Fruit fly (Drosophila melanogaster) ovary, adult (tissue): Measurements from ENCODE around the gene CG42526.

Source experiments
- CG17801 ChIP-seq: fragments of 200-800 bp; optimal IDR thresholded peaks from 2 replicates; lab custom pipeline; 2019; ENCODE audit warnings: missing biosample characterization, mild to moderate bottlenecking, missing genetic modification characterization, moderate library complexity; ENCODE audit not compliant: partially characterized antibody

Gene CG42526

DNA sequence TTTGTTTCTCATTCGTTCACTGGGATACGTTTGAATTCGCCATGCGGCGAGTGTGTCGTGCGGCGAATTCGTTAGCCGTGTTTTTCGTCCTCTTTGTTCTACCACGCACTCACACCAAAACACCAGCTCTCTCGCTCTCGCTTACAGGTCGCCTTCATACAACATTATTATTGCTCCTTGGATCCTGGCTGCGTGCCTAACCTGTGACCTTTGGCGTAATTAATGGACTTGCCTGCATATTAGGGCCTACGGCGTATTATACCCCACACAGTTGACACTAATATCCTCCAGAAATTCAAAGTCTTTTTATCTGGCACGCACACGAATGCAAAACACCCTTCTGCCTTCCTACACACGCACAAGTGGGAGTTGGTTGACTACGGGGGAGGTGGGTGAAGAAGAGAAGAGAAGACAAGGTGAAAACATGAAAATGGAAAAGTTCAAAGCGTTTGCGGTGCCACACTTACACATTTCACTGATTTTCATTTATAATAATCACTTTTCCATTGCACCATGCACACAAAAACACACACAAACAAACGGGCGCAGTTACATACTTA, 25.1 kb downstream of the CG42526 start:
- no peak for TF ChIP-seq CG17801

DNA sequence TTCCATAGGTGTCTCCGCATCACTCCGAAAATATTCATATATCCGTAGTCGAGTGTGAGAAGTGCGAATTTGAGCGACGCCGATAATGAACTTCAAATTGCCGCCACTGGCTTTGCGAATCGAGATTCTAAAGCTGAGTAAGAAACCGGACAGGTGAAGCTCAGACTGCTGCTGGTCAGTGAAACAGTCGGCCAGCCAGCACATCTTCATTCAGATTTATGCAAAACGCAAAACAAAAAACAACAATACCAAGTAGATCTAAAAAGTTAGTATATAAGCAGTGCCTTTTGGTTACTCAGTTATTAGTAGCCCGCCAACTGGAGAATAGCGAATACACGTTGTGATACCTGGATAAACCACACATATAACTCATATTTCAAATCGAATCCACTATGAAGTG, 30.7 kb downstream of the CG42526 start, which contains the start of gene Cpr67B:
Cpr67B (plus strand) TSS at position 301 of the 400 bp plus-strand sequence.
- TF ChIP-seq CG17801, result no peak

DNA sequence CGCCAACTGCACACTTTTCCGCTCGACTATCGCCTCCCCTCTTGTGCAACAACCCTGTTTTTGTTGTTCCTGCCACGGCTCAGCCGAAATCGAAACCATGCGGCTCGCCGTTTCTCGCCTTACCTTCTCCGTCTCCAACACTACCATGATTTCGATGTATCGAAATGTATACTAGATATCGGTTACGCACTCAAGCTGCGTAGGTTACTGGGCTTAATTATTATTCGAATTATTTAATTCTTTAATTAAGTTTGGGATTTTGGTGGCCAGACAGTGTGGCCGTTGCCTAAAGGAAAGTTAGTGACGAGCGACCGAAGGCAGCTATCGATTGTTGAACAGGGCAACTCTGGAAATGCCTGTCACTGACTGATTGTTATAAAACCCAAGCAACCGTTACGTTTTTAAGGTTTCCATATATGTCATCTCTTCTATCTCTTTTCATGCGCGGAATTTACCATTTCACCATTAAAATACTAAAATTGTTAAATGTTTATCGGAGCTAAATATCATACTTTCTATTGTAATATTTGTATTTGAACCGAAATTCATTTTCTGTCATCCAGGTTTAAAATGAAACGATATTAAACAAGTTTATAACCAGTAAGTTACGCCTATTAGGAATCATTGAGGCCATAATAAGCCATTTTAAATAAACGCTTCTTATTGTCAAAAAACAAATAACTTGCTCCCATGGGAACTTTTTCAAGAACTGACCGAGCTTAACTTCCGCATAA, 32.9 kb downstream of the CG42526 start, which contains the start of gene eIF4E1:
eIF4E1 (minus strand) TSS at position 304 of the 734 bp plus-strand sequence.
- no peak for TF ChIP-seq CG17801

DNA sequence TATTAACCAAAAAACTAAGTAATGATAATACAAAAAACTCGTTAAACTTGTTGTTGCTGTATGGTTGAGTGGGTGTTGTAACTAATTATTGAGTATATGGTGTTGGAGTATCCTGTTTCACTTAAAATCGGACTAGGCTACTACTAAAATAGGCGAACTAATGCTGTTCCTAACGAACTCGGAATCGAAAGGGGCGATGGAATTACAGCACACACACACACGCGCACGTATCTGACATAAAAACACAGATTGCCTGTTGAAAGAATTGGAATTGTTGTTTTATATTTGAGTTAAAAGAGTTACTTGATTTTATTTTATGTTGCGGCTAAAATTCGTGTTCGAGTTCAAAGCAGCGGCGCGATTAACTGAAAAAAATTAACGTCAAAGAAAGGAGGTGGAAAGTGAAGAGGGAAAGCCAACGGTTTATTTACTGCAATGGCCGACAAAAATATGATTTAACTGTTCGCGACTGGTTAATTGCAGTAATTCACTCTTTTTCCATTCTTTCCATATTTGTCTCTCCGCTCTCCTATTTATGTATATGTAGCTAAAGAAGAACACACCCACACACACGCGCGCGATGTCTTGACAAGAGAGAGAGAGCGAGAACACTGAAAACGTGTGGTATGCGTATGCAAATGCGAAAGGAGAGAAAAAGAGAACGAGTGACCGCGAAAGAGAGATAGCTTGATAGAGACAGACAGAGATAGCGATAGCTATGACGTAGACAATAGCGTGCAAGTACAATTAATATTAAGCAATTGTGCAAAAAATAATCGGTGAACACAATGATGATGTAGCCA, 33.6 kb downstream of the CG42526 start:
- no peak for TF ChIP-seq CG17801

DNA sequence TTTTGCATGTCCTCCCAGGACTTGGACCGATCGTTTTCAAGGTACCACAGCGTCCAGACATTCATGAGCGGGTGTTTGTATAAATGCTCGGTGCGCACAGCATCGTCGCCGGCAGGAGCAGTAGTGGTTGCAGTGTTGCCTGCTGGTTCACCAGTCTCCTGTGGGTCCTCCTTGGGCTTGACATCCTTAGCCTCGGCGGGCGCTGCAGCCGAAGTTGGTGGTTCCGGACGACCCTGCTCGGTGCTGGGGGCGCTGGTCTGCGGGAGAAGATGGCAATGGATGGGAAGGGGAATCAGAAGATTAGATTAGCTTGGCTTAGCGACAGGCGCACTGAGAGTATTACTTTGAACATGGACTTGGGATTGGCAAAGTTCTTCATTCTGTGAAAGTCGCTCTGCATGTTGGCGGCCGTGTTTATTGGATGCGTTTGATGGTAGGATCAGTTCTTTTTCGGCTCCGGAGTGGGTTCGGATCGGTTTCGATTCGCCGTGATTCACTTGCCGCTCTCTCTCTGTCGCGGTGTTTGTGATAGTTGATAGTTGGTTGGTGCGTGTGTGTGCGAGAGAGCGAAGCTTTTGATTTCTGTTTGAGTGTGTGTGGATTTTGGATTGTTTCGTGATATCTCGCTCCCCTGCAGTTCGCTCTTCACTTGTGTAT, 34.4 kb downstream of the CG42526 start:
- TF ChIP-seq CG17801, result no peak

DNA sequence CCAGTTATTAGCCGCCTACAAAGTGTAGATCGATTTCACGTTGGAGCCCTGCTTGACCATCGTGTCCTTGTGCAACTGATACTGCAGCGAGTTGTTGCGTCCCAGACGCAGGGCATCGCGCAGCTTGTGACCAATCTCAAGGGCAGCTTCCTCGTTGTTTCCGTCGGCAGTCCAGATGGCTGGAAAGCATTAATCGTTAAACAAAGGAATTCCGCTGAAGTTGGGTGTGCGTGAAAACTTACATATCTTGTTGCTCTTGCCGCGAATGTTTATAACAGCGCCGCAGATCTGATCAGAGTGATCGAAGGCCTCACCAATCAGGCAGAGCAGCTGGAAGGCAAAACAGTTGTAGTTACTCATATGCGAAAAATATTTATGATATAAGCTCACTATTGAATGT, 35.3 kb downstream of the CG42526 start:
- TF ChIP-seq CG17801, result no peak

DNA sequence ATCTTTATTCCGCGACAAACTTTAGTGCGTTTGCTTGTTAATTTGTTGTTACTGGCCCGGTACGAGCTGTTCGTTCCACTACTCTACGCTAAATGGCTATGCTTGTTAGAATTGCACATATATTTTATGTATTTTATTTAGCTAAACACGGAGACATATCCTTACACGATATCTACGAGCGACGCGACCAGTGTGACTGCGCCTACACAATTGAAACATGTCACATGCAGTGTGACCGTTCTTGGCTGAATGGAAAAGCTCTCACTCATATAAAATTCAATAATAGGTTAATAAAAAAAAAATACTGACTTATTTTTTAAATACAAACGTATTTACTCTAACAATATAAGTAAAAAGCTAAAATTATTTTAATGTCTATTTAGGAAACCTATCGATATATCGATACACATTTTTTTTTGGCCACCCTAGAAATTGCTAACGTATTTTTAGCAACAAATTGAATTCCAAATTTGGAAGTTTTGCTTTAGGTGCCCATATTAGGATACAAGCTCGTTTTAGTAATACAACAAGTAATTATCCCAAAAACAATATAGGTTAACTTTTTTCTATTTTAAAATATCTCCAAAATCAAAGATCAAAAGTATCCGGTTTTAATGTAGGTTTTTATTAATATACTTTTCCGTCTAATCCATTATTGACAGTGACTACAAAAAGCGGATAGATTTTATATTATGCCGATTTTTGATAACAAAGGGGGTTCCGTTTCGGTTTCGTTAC, 36.0 kb downstream of the CG42526 start, which contains the start of gene CG4080:
CG4080 (minus strand) TSS at position 215 of the 738 bp plus-strand sequence.
- peak; percentile 68 for TF ChIP-seq CG17801

DNA sequence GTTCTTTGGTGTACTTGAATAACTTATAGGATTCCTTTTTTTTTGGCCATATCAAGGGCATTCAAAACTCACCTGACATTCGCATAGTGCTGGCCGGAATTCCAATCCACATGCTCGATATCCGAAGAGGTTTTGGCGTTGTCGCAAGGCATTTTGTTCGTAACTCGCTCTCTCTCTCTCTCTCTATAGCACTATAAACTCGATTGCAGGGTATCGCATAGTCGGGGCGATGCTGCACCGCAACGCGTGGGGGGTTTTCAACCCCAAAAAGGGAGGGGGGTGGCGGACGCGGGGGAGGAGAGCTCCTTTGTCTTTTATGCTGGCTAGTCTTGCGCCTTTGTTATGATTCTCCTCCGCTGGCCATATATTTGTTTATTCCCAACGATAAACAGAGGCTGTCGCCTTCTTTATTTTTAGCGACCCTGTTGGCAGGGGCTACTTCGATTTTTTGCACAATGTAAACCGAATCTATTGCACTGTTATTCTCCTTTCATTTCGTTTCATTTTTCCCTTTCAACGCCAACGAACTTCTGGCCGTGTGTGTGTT, 36.7 kb downstream of the CG42526 start:
- TF ChIP-seq CG17801, result no peak

DNA sequence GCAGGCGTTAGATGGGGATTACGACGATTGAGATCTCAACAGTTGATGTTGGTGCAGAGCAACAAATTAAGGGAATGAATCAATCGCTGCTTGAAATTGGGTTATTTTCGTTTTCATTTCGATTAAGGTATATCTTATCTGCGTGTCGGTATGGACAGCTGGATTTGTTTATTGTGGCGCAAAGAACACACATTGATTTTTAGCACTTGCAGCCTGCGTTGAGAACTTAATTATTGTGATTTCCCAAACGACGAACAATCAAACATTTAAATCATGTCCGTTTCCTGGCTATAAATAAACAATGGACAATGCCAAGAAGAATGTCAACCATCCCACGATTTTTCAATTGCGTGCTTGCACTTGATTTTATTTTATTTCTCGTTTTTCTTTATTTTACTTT, 37.2 kb downstream of the CG42526 start:
- TF ChIP-seq CG17801, result no peak

DNA sequence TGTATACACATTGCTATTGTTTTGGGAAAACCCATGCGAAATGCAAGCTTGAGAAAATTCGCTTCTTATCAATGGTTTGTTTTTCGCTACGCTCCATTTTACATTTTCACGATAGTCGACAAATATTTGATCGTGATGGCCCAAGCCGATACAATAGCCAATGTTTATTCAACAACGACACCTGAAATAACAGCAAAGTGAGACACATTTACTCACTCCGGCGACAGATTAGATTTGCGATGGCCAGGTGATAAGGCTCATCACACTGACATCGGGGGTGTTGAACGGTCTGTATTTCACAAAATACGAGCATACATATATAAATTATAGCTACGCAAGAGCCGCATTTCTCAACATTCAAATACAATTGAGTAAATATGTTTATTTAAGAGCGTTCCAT, 38.0 kb downstream of the CG42526 start:
- TF ChIP-seq CG17801, result peak; percentile 58

DNA sequence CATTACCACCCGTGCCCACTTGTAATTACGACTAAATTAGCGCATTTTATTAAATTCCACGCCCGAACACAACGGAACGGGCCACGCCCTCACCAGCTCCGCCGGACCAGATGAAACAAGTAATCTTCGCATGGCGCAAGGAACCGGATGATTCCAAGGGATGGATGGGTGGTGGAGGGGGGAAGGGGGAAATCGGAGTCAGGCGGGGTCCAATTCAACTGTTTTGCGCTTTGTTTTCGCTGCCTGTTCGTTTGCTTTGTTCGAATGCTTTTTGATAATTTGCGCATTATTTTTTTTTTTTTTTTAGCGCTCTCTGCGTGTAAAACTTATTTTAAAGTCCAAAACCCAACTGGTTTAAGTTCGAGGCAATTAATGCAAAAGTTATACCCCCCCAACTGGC, 38.5 kb downstream of the CG42526 start:
- TF ChIP-seq CG17801, result no peak

DNA sequence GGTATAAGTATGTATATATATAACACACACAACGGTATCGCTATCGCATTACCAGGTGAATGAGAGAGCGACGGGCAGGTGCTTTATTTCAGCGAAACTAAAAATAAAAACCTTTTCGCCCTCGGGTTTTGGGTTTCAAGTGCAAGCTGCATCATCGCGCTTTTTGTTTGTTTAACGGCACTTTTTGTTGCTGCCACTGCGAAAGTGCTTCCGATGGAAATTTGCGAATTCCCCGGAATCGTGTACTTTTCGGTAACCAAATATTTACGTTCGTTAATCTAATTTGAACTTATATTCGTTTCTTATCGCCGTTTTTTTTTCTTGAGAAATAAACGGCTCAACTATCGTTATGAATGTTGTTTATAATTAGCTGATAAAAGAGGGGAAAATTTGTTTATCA, 39.2 kb downstream of the CG42526 start:
- peak; percentile 11 for TF ChIP-seq CG17801

DNA sequence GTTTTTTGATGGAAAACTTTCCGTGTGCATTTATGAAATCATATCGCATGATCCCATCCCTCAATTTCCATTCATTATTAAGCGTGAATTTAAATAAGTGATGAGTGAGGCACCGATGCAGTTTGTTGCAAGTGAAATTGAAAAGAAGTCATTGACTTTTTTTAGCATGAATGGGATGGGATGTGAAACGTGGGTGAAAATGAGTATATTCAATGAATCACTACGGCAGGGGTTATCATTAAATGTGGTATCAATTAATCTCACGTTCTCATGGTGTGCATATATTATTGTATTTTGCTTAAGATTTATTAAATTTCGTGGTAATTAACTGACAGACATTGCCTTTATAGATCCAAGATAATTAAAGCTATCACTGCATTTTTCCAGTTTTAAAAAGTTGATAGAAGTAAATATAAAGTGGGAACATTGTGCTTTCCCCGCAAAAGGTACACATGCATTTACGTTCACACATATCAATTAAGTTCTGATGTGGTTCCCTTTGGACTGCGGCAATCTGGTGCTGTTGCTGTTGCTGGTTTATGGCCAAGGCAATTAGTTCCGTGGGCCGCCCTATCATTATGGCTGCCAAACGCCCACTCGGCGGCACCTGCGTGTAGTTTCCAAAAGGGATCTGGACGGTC, 43.7 kb downstream of the CG42526 start:
- no peak for TF ChIP-seq CG17801

DNA sequence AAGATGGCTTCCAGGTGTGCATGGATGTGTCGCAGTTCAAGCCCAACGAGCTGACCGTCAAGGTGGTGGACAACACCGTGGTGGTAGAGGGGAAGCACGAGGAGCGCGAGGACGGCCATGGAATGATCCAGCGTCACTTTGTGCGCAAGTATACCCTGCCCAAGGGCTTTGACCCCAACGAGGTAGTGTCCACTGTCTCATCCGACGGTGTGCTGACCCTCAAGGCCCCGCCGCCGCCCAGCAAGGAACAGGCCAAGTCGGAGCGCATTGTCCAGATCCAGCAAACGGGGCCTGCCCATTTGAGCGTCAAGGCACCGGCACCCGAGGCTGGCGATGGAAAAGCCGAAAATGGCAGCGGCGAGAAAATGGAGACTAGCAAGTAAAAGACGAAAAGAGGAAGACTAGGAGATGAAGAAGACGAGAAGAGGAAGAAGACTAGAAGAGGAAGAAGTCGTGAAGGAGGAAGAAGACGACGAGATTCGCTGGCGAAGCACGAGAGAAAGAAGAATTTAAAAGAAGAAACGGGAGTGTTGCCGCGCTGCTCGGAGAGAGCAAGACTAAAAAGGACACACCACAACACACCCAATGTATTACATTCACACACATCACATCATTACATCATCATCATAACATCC, 50.6 kb downstream of the CG42526 start:
- no peak for TF ChIP-seq CG17801
